Fruit fly (Drosophila melanogaster) whole organism, larva: ENCODE measurements around the gene CG10132.

Source experiments
- noc ChIP-seq: fragments of 200-800 bp; sonication (Bioruptor generic); optimal IDR thresholded peaks from 3 replicates; lab custom pipeline; 2019; ENCODE audit warnings: missing biosample characterization, mild to moderate bottlenecking, missing genetic modification characterization, moderate library complexity

Gene CG10132

dm6 chr2L:19512184-19512583, 6.4 kb upstream of the CG10132 start:
- TF ChIP-seq noc: no peak

DNA sequence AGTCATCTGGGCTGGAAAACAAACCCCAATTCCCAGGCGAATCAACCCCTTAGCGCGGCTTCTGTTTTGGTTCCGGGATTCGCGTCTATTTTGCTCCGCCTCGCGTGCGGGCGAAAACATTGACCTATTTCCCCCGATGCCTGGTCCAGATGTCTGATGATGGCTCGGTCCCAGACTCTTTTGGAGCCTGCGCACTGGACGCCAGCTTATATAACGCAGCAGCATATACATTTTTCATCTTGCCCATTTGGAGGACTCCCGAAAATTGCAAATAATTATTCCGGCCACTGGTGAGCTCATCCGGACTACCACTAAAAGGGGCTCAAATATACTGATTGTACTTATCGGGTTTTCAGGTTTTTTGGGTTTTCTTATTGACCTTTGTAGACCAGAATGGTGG, 2.6 kb upstream of the CG10132 start:
- no peak for TF ChIP-seq noc

- no peak for TF ChIP-seq noc
These were observed 1.3 kb upstream of the CG10132 start, which contains the start of gene Hasp for dm6 chr2L:19517154-19517814. Gene Hasp, minus strand, starts transcription at chr2L:19517204.

DNA sequence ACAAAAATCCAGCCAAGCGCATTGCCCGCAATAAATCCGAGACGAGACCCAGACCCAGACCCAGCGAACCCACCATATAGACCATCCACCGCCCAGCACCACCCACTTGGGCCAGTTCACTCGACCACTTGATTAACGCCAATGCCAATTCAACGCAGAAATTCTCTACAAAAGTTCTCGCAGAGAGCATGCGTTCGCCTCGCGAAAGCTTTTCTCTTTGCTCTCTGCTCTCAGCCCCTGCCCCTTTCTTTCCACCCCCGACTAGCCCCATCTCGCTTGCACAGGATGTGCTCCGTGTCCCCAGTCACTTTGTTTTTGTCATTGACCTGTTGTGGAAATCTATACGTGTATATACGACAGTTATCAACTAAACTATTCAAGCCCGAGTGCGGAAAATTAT, 987 bp downstream of the CG10132 start:
- no peak for TF ChIP-seq noc

dm6 chr2L:19526316-19526715, 7.7 kb downstream of the CG10132 start, which contains the start of the genes Dpm1 and CG10137:
Gene Dpm1, minus strand, starts transcription at chr2L:19526368.
Gene CG10137, plus strand, starts transcription at chr2L:19526686.
- TF ChIP-seq noc: no peak

dm6 chr2L:19526844-19527243, 8.2 kb downstream of the CG10132 start:
- no peak for TF ChIP-seq noc

dm6 chr2L:19528308-19528707, 9.7 kb downstream of the CG10132 start:
- peak; percentile 100 for TF ChIP-seq noc

- no peak for TF ChIP-seq noc
These were observed 11.5 kb downstream of the CG10132 start, which contains the start of gene CG10165 for dm6 chr2L:19530092-19530491. Gene CG10165, minus strand, starts transcription at chr2L:19530305.

dm6 chr2L:19533247-19533646, 14.6 kb downstream of the CG10132 start, which contains the start of gene CG33116:
Gene CG33116, plus strand, starts transcription at chr2L:19533479.
- peak; percentile 74 for TF ChIP-seq noc

- TF ChIP-seq noc: no peak
These were observed 16.6 kb downstream of the CG10132 start, which contains the start of gene CG31697 for dm6 chr2L:19535234-19535633. Gene CG31697, plus strand, starts transcription at chr2L:19535448.

DNA sequence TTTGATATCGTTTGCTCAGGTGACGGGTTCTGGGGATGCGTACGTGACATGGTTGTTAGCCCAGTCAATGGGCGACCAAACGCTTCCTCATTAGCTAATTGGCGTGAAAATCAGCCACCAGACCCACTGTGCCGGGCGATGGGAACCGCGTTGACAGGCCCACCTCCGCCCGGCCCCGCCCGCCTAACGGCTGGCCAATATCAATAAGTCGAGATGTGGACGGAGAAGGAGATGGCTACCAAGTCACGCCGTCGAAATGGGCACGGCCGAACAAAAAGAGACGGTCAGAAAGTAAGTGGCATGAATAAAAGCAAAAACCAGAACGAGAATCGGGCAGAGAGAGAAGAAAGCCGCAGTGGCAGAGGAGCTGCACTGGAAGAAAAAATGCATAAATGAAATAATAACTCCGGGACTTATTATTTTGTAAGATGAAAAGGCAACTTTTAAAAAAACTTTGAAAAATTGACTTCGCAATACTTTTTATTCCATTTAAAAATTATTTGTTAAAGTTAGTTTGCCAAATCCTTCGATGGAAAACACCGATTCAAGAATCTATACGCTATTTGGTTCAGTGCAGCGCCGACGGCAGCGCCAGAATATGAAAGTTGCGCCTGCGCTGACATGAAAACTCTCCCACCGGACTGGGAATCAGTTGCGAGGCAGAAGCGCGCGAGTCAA, 19.3 kb downstream of the CG10132 start, which contains the start of gene CG13082:
CG13082 (plus strand) TSS at position 647 of the 678 bp plus-strand sequence.
- peak; percentile 68 for TF ChIP-seq noc

dm6 chr2L:19540307-19540706, 21.7 kb downstream of the CG10132 start, which contains the start of gene CG13081:
Gene CG13081, plus strand, starts transcription at chr2L:19540607.
- TF ChIP-seq noc: no peak

dm6 chr2L:19542268-19542773, 23.7 kb downstream of the CG10132 start:
- no peak for TF ChIP-seq noc

DNA sequence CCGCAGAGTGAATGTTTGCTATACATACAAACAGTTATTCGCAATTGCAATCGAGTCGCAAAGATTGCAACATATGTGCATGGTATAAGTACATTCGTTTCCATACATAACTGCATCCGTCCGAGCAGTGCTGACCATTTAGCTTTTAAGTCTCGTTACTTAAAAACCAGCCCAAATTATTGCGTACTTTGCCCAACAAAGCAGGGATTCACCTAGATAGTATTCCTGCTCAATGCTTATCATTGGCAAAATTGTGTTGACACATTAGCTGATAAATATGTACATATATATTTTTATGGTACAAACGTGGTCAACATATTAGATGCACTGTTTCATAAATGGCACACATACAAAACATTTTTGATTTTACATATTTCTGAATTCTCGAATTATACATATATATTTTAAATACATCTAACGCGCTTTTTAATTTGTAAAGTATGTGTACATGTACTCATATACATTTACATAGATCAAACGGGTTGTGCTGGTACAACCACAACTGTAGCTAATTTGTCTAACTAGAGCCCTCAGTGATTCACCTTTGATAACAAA, 24.5 kb downstream of the CG10132 start:
- peak; percentile 68 for TF ChIP-seq noc

- peak; percentile 86 for TF ChIP-seq noc
These were observed 28.5 kb downstream of the CG10132 start, which contains the start of gene CG10337 for dm6 chr2L:19546869-19547710. Gene CG10337, minus strand, starts transcription at chr2L:19546959.

DNA sequence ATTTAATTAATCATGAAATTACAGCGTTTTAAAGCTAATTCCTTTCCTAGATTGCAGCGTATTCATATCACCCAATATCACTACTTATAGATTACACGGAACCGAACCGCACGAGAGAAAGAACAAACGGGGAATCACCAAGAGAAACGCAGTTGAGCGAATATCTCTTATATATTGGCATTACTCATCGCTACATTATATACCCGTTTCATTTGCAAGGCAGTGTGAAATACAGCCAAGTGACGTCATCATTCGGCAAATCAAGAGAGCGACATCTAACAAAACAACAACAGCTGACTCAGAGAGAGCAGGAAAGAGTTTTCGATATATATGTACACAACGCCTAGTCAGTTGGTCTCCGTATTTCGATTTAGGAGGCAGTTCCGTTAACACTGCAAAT, 29.5 kb downstream of the CG10132 start, which contains the start of gene Tep4:
Tep4 (plus strand) TSS at position 350 of the 400 bp plus-strand sequence.
- no peak for TF ChIP-seq noc
